Worm (Caenorhabditis elegans): ENCODE measurements around the gene F23H11.7.

F23H11.7 gene

DNA sequence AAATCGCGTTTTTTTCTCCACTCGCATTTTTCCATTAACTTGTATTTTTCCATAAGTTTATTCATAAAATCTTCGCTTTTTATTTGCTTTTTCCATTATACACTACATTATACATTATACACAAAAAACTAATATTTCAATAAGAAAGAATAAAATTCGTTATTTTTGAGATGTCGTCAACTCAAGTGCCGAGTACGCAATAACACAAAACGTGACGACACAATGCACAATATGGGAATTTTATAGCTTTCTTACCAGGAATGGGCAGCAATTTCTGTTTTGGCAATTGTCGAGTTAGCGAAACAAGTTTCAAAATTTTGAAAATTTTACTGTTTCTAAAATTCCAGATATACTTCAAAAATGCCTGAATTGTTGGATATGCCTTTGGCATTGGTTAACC lies 33.0 kb upstream of the F23H11.7 start, which contains the start of gene fbxa-10 (continued):
- TF ChIP-seq zag-1 (tag; optimal IDR thresholded peaks at IDR 0.05) (no peak), nhr-84 (tag; optimal IDR thresholded peaks at IDR 0.05) (no peak), sup-37 (GFP tag; optimal IDR thresholded peaks at IDR 0.05) (no peak), mef-2 (tag; optimal IDR thresholded peaks at IDR 0.05) (no peak), tbx-2 (tag; optimal IDR thresholded peaks at IDR 0.05) (peak; percentile 19), ceh-63 (GFP tag; optimal IDR thresholded peaks at IDR 0.05) (no peak), F16B12.6 (tag; optimal IDR thresholded peaks at IDR 0.05) (peak; percentile 87), nhr-76 (tag; optimal IDR thresholded peaks at IDR 0.05) (no peak), unc-62 (GFP tag; optimal IDR thresholded peaks at IDR 0.05) (no peak), nhr-20 (tag; optimal IDR thresholded peaks at IDR 0.05) (no peak), dpl-1 (GFP tag; optimal IDR thresholded peaks at IDR 0.05) (peak in 2 of 3 experiments; percentile 37 to 54), ceh-82 (tag; optimal IDR thresholded peaks at IDR 0.05) (peak in 1 of 3 experiments; percentile 5), lin-15B (tag; optimal IDR thresholded peaks at IDR 0.05) (no peak), C04F5.9 (tag; optimal IDR thresholded peaks at IDR 0.05) (no peak), lin-13 (GFP tag; optimal IDR thresholded peaks at IDR 0.05) (no peak), pax-3 (tag; optimal IDR thresholded peaks at IDR 0.05) (no peak), nhr-11 (tag; optimal IDR thresholded peaks at IDR 0.05) (no peak), nhr-77 (tag; optimal IDR thresholded peaks at IDR 0.05) (no peak), elt-2 (tag; optimal IDR thresholded peaks at IDR 0.05) (no peak), sptf-1 (tag; optimal IDR thresholded peaks at IDR 0.05) (no peak), vab-15 (tag; optimal IDR thresholded peaks at IDR 0.05) (no peak), pqm-1 (tag; optimal IDR thresholded peaks at IDR 0.05) (no peak)

DNA sequence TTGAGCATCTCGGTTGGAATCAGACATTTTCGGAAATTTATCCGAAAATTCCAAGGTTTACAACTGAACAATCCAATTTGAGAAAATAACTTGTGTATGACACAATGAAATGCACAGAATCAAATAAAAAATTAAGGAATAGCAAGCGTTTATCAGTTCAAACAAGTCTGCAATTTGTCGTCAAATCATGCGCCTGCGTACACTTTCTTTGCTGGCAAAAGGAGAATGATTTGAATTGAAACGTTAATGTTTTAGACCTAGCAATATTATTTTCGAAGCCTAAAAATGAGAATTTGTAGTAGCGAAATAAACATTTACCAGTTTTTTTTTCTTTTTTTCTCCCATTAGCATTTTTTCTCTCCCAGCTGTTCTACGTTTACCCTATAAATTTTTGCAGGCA lies 31.2 kb upstream of the F23H11.7 start, which contains the start of the genes fbxa-67 and fbxa-11:
Gene fbxa-67 (minus strand): TSS at position 199 of the 400 bp plus-strand sequence.
Gene fbxa-11 (plus strand): TSS at position 398 of the 400 bp plus-strand sequence.
- TF ChIP-seq unc-30 (tag; optimal IDR thresholded peaks at IDR 0.05) (no peak), zip-4 (GFP tag; optimal IDR thresholded peaks at IDR 0.05) (no peak), C04F5.9 (tag; optimal IDR thresholded peaks at IDR 0.05) (no peak), unc-98 (GFP tag; IDR thresholded peaks at IDR 0.05) (no peak), alr-1 (tag; optimal IDR thresholded peaks at IDR 0.05; ENCODE audit: borderline replicate concordance) (no peak), lin-15B (tag; optimal IDR thresholded peaks at IDR 0.05) (no peak), fkh-8 (tag; optimal IDR thresholded peaks at IDR 0.05) (no peak), unc-86 (tag; optimal IDR thresholded peaks at IDR 0.05) (no peak), nhr-28 (tag; optimal IDR thresholded peaks at IDR 0.05) (no peak), elt-3 (tag; optimal IDR thresholded peaks at IDR 0.05) (peak in 1 of 6 experiments; percentile 43), fkh-10 (GFP tag; optimal IDR thresholded peaks at IDR 0.05) (no peak), dpl-1 (GFP tag; optimal IDR thresholded peaks at IDR 0.05) (peak; percentile 18 to 57 (median 29)), dsc-1 (tag; optimal IDR thresholded peaks at IDR 0.05) (no peak), efl-1 (optimal IDR thresholded peaks at IDR 0.05) (peak; percentile 29 to 50), efl-1 (GFP tag; optimal IDR thresholded peaks at IDR 0.05 in 1 of 2) (peak; percentile 41 to 94), ets-5 (GFP tag; IDR thresholded peaks at IDR 0.05) (no peak), aly-2 (tag; optimal IDR thresholded peaks at IDR 0.05) (no peak), skn-1 (tag; optimal IDR thresholded peaks at IDR 0.05) (peak; percentile 11), sox-4 (tag; optimal IDR thresholded peaks at IDR 0.05) (no peak), lir-3 (tag; optimal IDR thresholded peaks at IDR 0.05; ENCODE audit: poor library complexity) (no peak), ceh-88 (GFP tag; IDR thresholded peaks at IDR 0.05) (no peak), sup-37 (GFP tag; optimal IDR thresholded peaks at IDR 0.05) (no peak), pag-3 (tag; optimal IDR thresholded peaks at IDR 0.05; ENCODE audit: borderline replicate concordance, insufficient read depth) (no peak), lin-39 (tag; optimal IDR thresholded peaks at IDR 0.05) (no peak), efl-3 (GFP tag; optimal IDR thresholded peaks at IDR 0.05) (no peak), nhr-47 (tag; optimal IDR thresholded peaks at IDR 0.05) (peak; percentile 3), hlh-4 (tag; optimal IDR thresholded peaks at IDR 0.05) (no peak), lin-14 (GFP tag; optimal IDR thresholded peaks at IDR 0.05) (no peak), tlp-1 (tag; optimal IDR thresholded peaks at IDR 0.05) (no peak), swsn-7 (tag; optimal IDR thresholded peaks at IDR 0.05) (peak; percentile 10), ztf-11 (tag; optimal IDR thresholded peaks at IDR 0.05) (no peak), snu-23 (GFP tag; optimal IDR thresholded peaks at IDR 0.05) (peak; percentile 46), lin-13 (GFP tag; optimal IDR thresholded peaks at IDR 0.05) (peak; percentile 5), mab-9 (GFP tag; IDR thresholded peaks at IDR 0.05) (no peak), aha-1 (tag; optimal IDR thresholded peaks at IDR 0.05) (no peak), hpl-2 (GFP tag; optimal IDR thresholded peaks at IDR 0.05) (no peak)
